Worm (Caenorhabditis elegans): ENCODE measurements around the gene grl-23.

- TF ChIP-seq dmd-4 (tag; optimal IDR thresholded peaks at IDR 0.05), result no peak
- TF ChIP-seq aly-2 (tag; optimal IDR thresholded peaks at IDR 0.05), result no peak
Observed at ce11 chrV:12554172-12555031, 22.3 kb downstream of the grl-23 start.
